Worm (Caenorhabditis elegans): Measurements from ENCODE around the gene cdh-4.
A peak's percentile ranks its signal among the peaks of the same experiment; 100 is the strongest.

cdh-4 gene

ce11 chrIII:4475428-4475968 is 44.7 kb upstream of the cdh-4 start, which contains the start of gene rps-1 (continued):
- TF ChIP-seq sptf-1 (tag; optimal IDR thresholded peaks at IDR 0.05), result no peak
- TF ChIP-seq nhr-90 (tag; optimal IDR thresholded peaks at IDR 0.05; ENCODE audit: poor library complexity), result peak; percentile 99
- TF ChIP-seq ces-1 (GFP tag; optimal IDR thresholded peaks at IDR 0.05), result peak; percentile 67
- peak; percentile 100 for TF ChIP-seq mep-1 (tag; optimal IDR thresholded peaks at IDR 0.05)
- peak; percentile 65 for TF ChIP-seq ceh-90 (tag; optimal IDR thresholded peaks at IDR 0.05)
- TF ChIP-seq ets-5 (GFP tag; IDR thresholded peaks at IDR 0.05), result 0 out of 2 replicates have a peak, but pooled peaks have one; percentile 11
- TF ChIP-seq snu-23 (GFP tag; optimal IDR thresholded peaks at IDR 0.05), result peak; percentile 100
- peak; percentile 67 for TF ChIP-seq hlh-4 (tag; optimal IDR thresholded peaks at IDR 0.05)
- TF ChIP-seq lin-14 (GFP tag; optimal IDR thresholded peaks at IDR 0.05), result peak; percentile 99
- peak; percentile 74 for TF ChIP-seq nhr-84 (tag; optimal IDR thresholded peaks at IDR 0.05)
- no peak for TF ChIP-seq tlp-1 (tag; optimal IDR thresholded peaks at IDR 0.05)
- TF ChIP-seq rnt-1 (tag; optimal IDR thresholded peaks at IDR 0.05), result peak; percentile 99
- peak; percentile 87 for TF ChIP-seq blmp-1 (tag; optimal IDR thresholded peaks at IDR 0.05)
- peak; percentile 95 for TF ChIP-seq sox-4 (tag; optimal IDR thresholded peaks at IDR 0.05)
- peak; percentile 98 for TF ChIP-seq irx-1 (tag; optimal IDR thresholded peaks at IDR 0.05)
- peak; percentile 99 for TF ChIP-seq unc-130 (tag; optimal IDR thresholded peaks at IDR 0.05)
- TF ChIP-seq fkh-10 (GFP tag; optimal IDR thresholded peaks at IDR 0.05), result peak; percentile 98
- peak; percentile 99 for TF ChIP-seq unc-86 (tag; optimal IDR thresholded peaks at IDR 0.05)
- peak; percentile 94 for TF ChIP-seq nhr-11 (tag; optimal IDR thresholded peaks at IDR 0.05)
- TF ChIP-seq hlh-17 (GFP tag; optimal IDR thresholded peaks at IDR 0.05; ENCODE audit: borderline replicate concordance), result no peak
- peak; percentile 96 to 97 for TF ChIP-seq lin-35 (GFP tag; optimal IDR thresholded peaks at IDR 0.05)
- peak; percentile 95 for TF ChIP-seq zip-4 (GFP tag; optimal IDR thresholded peaks at IDR 0.05)
- peak; percentile 91 for TF ChIP-seq fkh-4 (tag; optimal IDR thresholded peaks at IDR 0.05; ENCODE audit: borderline replicate concordance)
- TF ChIP-seq nhr-19 (GFP tag; conservative IDR thresholded peaks at IDR 0.05), result peak; percentile 99
- peak; percentile 68 for TF ChIP-seq nhr-76 (tag; optimal IDR thresholded peaks at IDR 0.05)
- TF ChIP-seq nhr-28 (tag; optimal IDR thresholded peaks at IDR 0.05), result peak; percentile 60
- peak; percentile 97 for TF ChIP-seq C04F5.9 (tag; optimal IDR thresholded peaks at IDR 0.05)
- no peak for TF ChIP-seq alr-1 (tag; optimal IDR thresholded peaks at IDR 0.05; ENCODE audit: borderline replicate concordance)
- peak; percentile 99 for TF ChIP-seq dsc-1 (tag; optimal IDR thresholded peaks at IDR 0.05)
- TF ChIP-seq ztf-4 (tag; optimal IDR thresholded peaks at IDR 0.05), result peak; percentile 100
- peak; percentile 55 to 98 for TF ChIP-seq mdl-1 (tag; optimal IDR thresholded peaks at IDR 0.05)
- peak; percentile 92 for TF ChIP-seq snpc-4 (tag; optimal IDR thresholded peaks at IDR 0.05)
- peak; percentile 99 for TF ChIP-seq swsn-7 (tag; optimal IDR thresholded peaks at IDR 0.05)
- TF ChIP-seq zag-1 (tag; optimal IDR thresholded peaks at IDR 0.05), result peak; percentile 59
- TF ChIP-seq F16B12.6 (tag; optimal IDR thresholded peaks at IDR 0.05), result peak; percentile 82
- peak; percentile 98 for TF ChIP-seq jun-1 (tag; optimal IDR thresholded peaks at IDR 0.05)
- peak; percentile 98 for TF ChIP-seq nhr-77 (tag; optimal IDR thresholded peaks at IDR 0.05)
- peak; percentile 63 for TF ChIP-seq unc-62 (GFP tag; optimal IDR thresholded peaks at IDR 0.05)
- TF ChIP-seq lin-13 (GFP tag; optimal IDR thresholded peaks at IDR 0.05), result peak; percentile 98
- peak; percentile 94 for TF ChIP-seq hpl-2 (GFP tag; optimal IDR thresholded peaks at IDR 0.05)
- TF ChIP-seq ztf-11 (tag; optimal IDR thresholded peaks at IDR 0.05), result peak in 1 of 2 experiments; percentile 98
- peak; percentile 77 to 81 for TF ChIP-seq egl-27 (tag; optimal IDR thresholded peaks at IDR 0.05)
- peak; percentile 87 for TF ChIP-seq unc-30 (tag; optimal IDR thresholded peaks at IDR 0.05)
- TF ChIP-seq tbx-2 (tag; optimal IDR thresholded peaks at IDR 0.05), result peak; percentile 99
- peak; percentile 83 for TF ChIP-seq C34B4.2 (tag; optimal IDR thresholded peaks at IDR 0.05)
- peak; percentile 94 for TF ChIP-seq mef-2 (tag; optimal IDR thresholded peaks at IDR 0.05)
- peak; percentile 96 for TF ChIP-seq fos-1 (tag; optimal IDR thresholded peaks at IDR 0.05)
- peak; percentile 99 for TF ChIP-seq nhr-71 (tag; optimal IDR thresholded peaks at IDR 0.05)
- TF ChIP-seq nhr-12 (tag; optimal IDR thresholded peaks at IDR 0.05), result peak; percentile 50
- peak; percentile 99 for TF ChIP-seq nhr-20 (tag; optimal IDR thresholded peaks at IDR 0.05)
- peak; percentile 94 for TF ChIP-seq lir-3 (tag; optimal IDR thresholded peaks at IDR 0.05; ENCODE audit: poor library complexity)
- peak; percentile 33 for TF ChIP-seq pag-3 (tag; optimal IDR thresholded peaks at IDR 0.05; ENCODE audit: borderline replicate concordance, insufficient read depth)
